Fruit fly (Drosophila melanogaster) whole organism: ENCODE results near the gene CG45067.

Experiments
- Dll ChIP-seq: fragments of >200 bp; optimal IDR thresholded peaks from 2 replicates; lab custom pipeline; 2017
- EcR ChIP-seq, 2 experiments: fragments of >200 bp; optimal IDR thresholded peaks; 2 replicates each; lab custom pipeline; 2017; ENCODE audit warnings: missing biosample characterization in 2 of 2, missing genetic modification characterization in 2 of 2, missing genetic modification reagents in 2 of 2
- pan ChIP-seq: fragments of >200 bp; optimal IDR thresholded peaks from 2 replicates; lab custom pipeline; 2017
- psq ChIP-seq: fragments of >200 bp; optimal IDR thresholded peaks from 2 replicates; lab custom pipeline; 2017
- usp ChIP-seq: fragments of >200 bp; optimal IDR thresholded peaks from 2 replicates; lab custom pipeline; 2017; ENCODE audit warnings: missing biosample characterization, missing genetic modification characterization, mixed read lengths

dm6 chr3L:3089012-3089411 lies 25.3 kb downstream of the CG45067 start:
- TF ChIP-seq Dll = no peak
- no peak for TF ChIP-seq pan
- no peak for TF ChIP-seq psq (lab: Kevin White, UChicago)
- no peak for TF ChIP-seq EcR (GFP tag; optimal IDR thresholded peaks at IDR 0.05; lab: Kevin White, UChicago)
- TF ChIP-seq usp (GFP tag; lab: Kevin White, UChicago) = no peak
